Worm (Caenorhabditis elegans): Measurements from ENCODE around the gene tsp-18.

ce11 chrII:5907482-5907881 lies 3.1 kb downstream of the tsp-18 start, which contains the start of gene vps-35:
- no peak for TF ChIP-seq ces-1 (GFP tag; optimal IDR thresholded peaks at IDR 0.05)
- no peak for TF ChIP-seq M03D4.4 (tag; optimal IDR thresholded peaks at IDR 0.05)
- no peak for TF ChIP-seq lin-13 (tag; optimal IDR thresholded peaks at IDR 0.05)
- no peak for TF ChIP-seq unc-39 (tag; optimal IDR thresholded peaks at IDR 0.05)
- no peak for TF ChIP-seq nhr-237 (tag; optimal IDR thresholded peaks at IDR 0.05)

All from whole organism, mixed stage, embryonic.